Worm (Caenorhabditis elegans) whole organism, L4 larva: ENCODE results near the gene T09A5.5.

Experiments used
- F10B5.3 ChIP-seq: sonication (generic microtip); optimal IDR thresholded peaks from 2 replicates; lab custom pipeline; 2016; ENCODE audit warnings: mild to moderate bottlenecking, missing genetic modification characterization, missing compliant biosample characterization
- F26F4.8 ChIP-seq: fragments of 200-800 bp; sonication (Bioruptor generic); conservative IDR thresholded peaks from 2 replicates; pipeline ENCODE4 v1.3.6; 2022; ENCODE audit warnings: missing genetic modification characterization, missing compliant biosample characterization
- F37D6.2 ChIP-seq: sonication (generic microtip); optimal IDR thresholded peaks from 2 replicates; lab custom pipeline; 2016; ENCODE audit warnings: mild to moderate bottlenecking, missing genetic modification characterization, missing compliant biosample characterization
- F44E2.7 ChIP-seq: fragments of 200-800 bp; sonication (Bioruptor generic); IDR thresholded peaks from 2 replicates; pipeline ENCODE4 v2.1.2; 2022; ENCODE audit warnings: missing genetic modification characterization, missing compliant biosample characterization
- F49E8.2 ChIP-seq: sonication (generic microtip); optimal IDR thresholded peaks from 2 replicates; lab custom pipeline; 2016; ENCODE audit warnings: missing compliant biosample characterization, mild to moderate bottlenecking, missing genetic modification characterization, borderline replicate concordance
- T20F7.1 ChIP-seq: fragments of 200-800 bp; sonication (Bioruptor generic); optimal IDR thresholded peaks from 2 replicates; lab custom pipeline; 2018; ENCODE audit warnings: mild to moderate bottlenecking, missing genetic modification characterization, missing compliant biosample characterization
- Y48G9A.11 ChIP-seq: fragments of 200-800 bp; sonication (Bioruptor generic); IDR thresholded peaks from 2 replicates; pipeline ENCODE4 v1.3.6; 2022; ENCODE audit warnings: missing genetic modification reagents, missing genetic modification characterization, missing compliant biosample characterization
- Y75B8A.6 ChIP-seq: fragments of 200-800 bp; sonication (Bioruptor generic); IDR thresholded peaks from 2 replicates; pipeline ENCODE4 v1.3.6; 2022; ENCODE audit warnings: missing genetic modification reagents, missing genetic modification characterization, missing compliant biosample characterization
- ZK546.5 ChIP-seq, 2 experiments: sonication (generic microtip); optimal IDR thresholded peaks; 2 replicates each; lab custom pipeline; 2017; ENCODE audit warnings: missing biosample characterization in 2 of 2, missing genetic modification characterization in 2 of 2
- ama-1 ChIP-seq: fragments of 150-350 bp; optimal IDR thresholded peaks from 2 replicates; lab custom pipeline; 2014; ENCODE audit warnings: inconsistent platforms, mixed read lengths
- arid-1 ChIP-seq: fragments of 200-800 bp; sonication (Bioruptor generic); conservative IDR thresholded peaks from 2 replicates; pipeline ENCODE4 v1.3.6; 2022; ENCODE audit warnings: missing genetic modification reagents, missing genetic modification characterization, missing compliant biosample characterization
- ceh-28 ChIP-seq: fragments of 150-350 bp; optimal IDR thresholded peaks from 2 replicates; lab custom pipeline; 2014; ENCODE audit warnings: missing biosample characterization, missing genetic modification reagents, missing genetic modification characterization
- ceh-32 ChIP-seq: sonication (generic microtip); optimal IDR thresholded peaks from 2 replicates; lab custom pipeline; 2016; ENCODE audit warnings: mild to moderate bottlenecking, missing genetic modification characterization, missing compliant biosample characterization; ENCODE audit not compliant: poor library complexity
- ceh-44 ChIP-seq: fragments of 200-800 bp; sonication (Bioruptor generic); IDR thresholded peaks from 2 replicates; pipeline ENCODE4 v1.3.6; 2022; ENCODE audit warnings: missing genetic modification reagents, missing genetic modification characterization, missing compliant biosample characterization
- ces-1 ChIP-seq: fragments of 150-350 bp; sonication (generic microtip); optimal IDR thresholded peaks from 4 replicates; lab custom pipeline; 2014; ENCODE audit warnings: missing biosample characterization, missing genetic modification reagents, missing genetic modification characterization
- dmd-6 ChIP-seq: fragments of 200-800 bp; sonication (Bioruptor generic); IDR thresholded peaks from 2 replicates; pipeline ENCODE4 v1.3.6; 2022; ENCODE audit warnings: missing genetic modification reagents, missing genetic modification characterization, missing compliant biosample characterization
- dve-1 ChIP-seq: sonication (generic microtip); optimal IDR thresholded peaks from 2 replicates; lab custom pipeline; 2017; ENCODE audit warnings: antibody characterized with exemption, mild to moderate bottlenecking, missing genetic modification characterization, missing compliant biosample characterization; ENCODE audit not compliant: insufficient read depth
- egl-27 ChIP-seq: sonication (generic microtip); optimal IDR thresholded peaks from 3 replicates; lab custom pipeline; 2017; ENCODE audit warnings: missing biosample characterization, missing genetic modification reagents, missing genetic modification characterization
- egl-43 ChIP-seq: fragments of 200-800 bp; sonication (Bioruptor generic); IDR thresholded peaks from 2 replicates; pipeline ENCODE4 v1.3.6; 2022; ENCODE audit warnings: missing genetic modification reagents, missing genetic modification characterization, missing compliant biosample characterization
- gei-8 ChIP-seq: fragments of 200-800 bp; sonication (Bioruptor generic); optimal IDR thresholded peaks from 2 replicates; lab custom pipeline; 2018; ENCODE audit warnings: mild to moderate bottlenecking, missing genetic modification characterization, missing compliant biosample characterization
- lim-7 ChIP-seq: fragments of 200-800 bp; sonication (Bioruptor generic); IDR thresholded peaks from 2 replicates; pipeline ENCODE4 v1.3.6; 2022; ENCODE audit warnings: missing genetic modification characterization, missing compliant biosample characterization
- lin-1 ChIP-seq: fragments of 200-800 bp; sonication (Bioruptor generic); IDR thresholded peaks from 2 replicates; pipeline ENCODE4 v1.3.6; 2022; ENCODE audit warnings: missing genetic modification reagents, missing genetic modification characterization, missing compliant biosample characterization
- lin-38 ChIP-seq: fragments of 200-800 bp; sonication (Bioruptor generic); IDR thresholded peaks from 2 replicates; pipeline ENCODE4 v1.3.6; 2022; ENCODE audit warnings: missing genetic modification reagents, missing genetic modification characterization, missing compliant biosample characterization
- lir-3 ChIP-seq: sonication (generic microtip); optimal IDR thresholded peaks from 2 replicates; lab custom pipeline; 2016; ENCODE audit warnings: mild to moderate bottlenecking, missing genetic modification characterization, missing compliant biosample characterization
- lsy-2 ChIP-seq, 2 experiments: fragments of 150-350 bp in 1 of 2; sonication (generic microtip) in 1 of 2; optimal IDR thresholded peaks; 2 replicates each; lab custom pipeline; 2014 to 2017; ENCODE audit warnings: missing biosample characterization in 2 of 2, missing genetic modification characterization in 2 of 2
- madf-5 ChIP-seq, 2 experiments: fragments of 200-800 bp; sonication (Bioruptor generic); IDR thresholded peaks; 2 replicates each; pipeline ENCODE4 v1.3.6; 2022; ENCODE audit warnings: missing compliant biosample characterization in 2 of 2, missing genetic modification characterization in 2 of 2
- madf-9 ChIP-seq: fragments of 200-800 bp; sonication (Bioruptor generic); conservative IDR thresholded peaks from 2 replicates; pipeline ENCODE4 v1.3.6; 2022; ENCODE audit warnings: missing genetic modification reagents, missing genetic modification characterization, missing compliant biosample characterization
- mdt-29 ChIP-seq: fragments of 200-800 bp; sonication (Bioruptor generic); IDR thresholded peaks from 2 replicates; pipeline ENCODE4 v1.3.6; 2022; ENCODE audit warnings: missing genetic modification reagents, missing genetic modification characterization, missing compliant biosample characterization
- mep-1 ChIP-seq: fragments of 150-350 bp; sonication (generic microtip); optimal IDR thresholded peaks from 3 replicates; lab custom pipeline; 2014; ENCODE audit warnings: missing biosample characterization, missing genetic modification characterization
- mxl-3 ChIP-seq: fragments of 200-800 bp; sonication (Bioruptor generic); optimal IDR thresholded peaks from 2 replicates; lab custom pipeline; 2018; ENCODE audit warnings: mild to moderate bottlenecking, missing genetic modification characterization, missing compliant biosample characterization
- nhr-10 ChIP-seq: fragments of 150-350 bp; optimal IDR thresholded peaks from 2 replicates; lab custom pipeline; 2014; ENCODE audit warnings: missing biosample characterization, missing genetic modification characterization
- nhr-102 ChIP-seq: sonication (generic microtip); optimal IDR thresholded peaks from 2 replicates; lab custom pipeline; 2016; ENCODE audit warnings: mild to moderate bottlenecking, missing genetic modification characterization, moderate library complexity, missing compliant biosample characterization
- nhr-237 ChIP-seq: sonication (generic microtip); optimal IDR thresholded peaks from 2 replicates; lab custom pipeline; 2017; ENCODE audit warnings: missing biosample characterization, missing genetic modification characterization
- nhr-41 ChIP-seq: fragments of 200-800 bp; sonication (Bioruptor generic); IDR thresholded peaks from 2 replicates; pipeline ENCODE4 v1.3.6; 2022; ENCODE audit warnings: missing genetic modification reagents, missing genetic modification characterization, missing compliant biosample characterization
- nhr-42 ChIP-seq: fragments of 200-800 bp; sonication (Bioruptor generic); IDR thresholded peaks from 2 replicates; pipeline ENCODE4 v1.3.6; 2022; ENCODE audit warnings: missing genetic modification characterization, missing compliant biosample characterization
- nhr-6 ChIP-seq: fragments of 150-350 bp; optimal IDR thresholded peaks from 2 replicates; lab custom pipeline; 2014; ENCODE audit warnings: missing biosample characterization, missing genetic modification characterization
- rbr-2 ChIP-seq: sonication (generic microtip); optimal IDR thresholded peaks from 2 replicates; lab custom pipeline; 2016; ENCODE audit warnings: missing genotype, missing genetic modification characterization, missing compliant biosample characterization
- skn-1 ChIP-seq: fragments of 150-350 bp; optimal IDR thresholded peaks from 2 replicates; lab custom pipeline; 2014; ENCODE audit warnings: missing biosample characterization, missing genetic modification characterization
- snpc-4 ChIP-seq: fragments of 150-350 bp; optimal IDR thresholded peaks from 2 replicates; lab custom pipeline; 2014; ENCODE audit warnings: missing biosample characterization, missing genetic modification characterization
- spr-1 ChIP-seq: sonication (generic microtip); optimal IDR thresholded peaks from 2 replicates; lab custom pipeline; 2016; ENCODE audit warnings: mild to moderate bottlenecking, missing genetic modification characterization, missing compliant biosample characterization
- tag-97 ChIP-seq: fragments of 200-800 bp; sonication (Bioruptor generic); IDR thresholded peaks from 2 replicates; pipeline ENCODE4 v1.3.6; 2022; ENCODE audit warnings: missing genetic modification characterization, missing compliant biosample characterization
- tra-1 ChIP-seq: fragments of 200-800 bp; sonication (Bioruptor generic); IDR thresholded peaks from 2 replicates; pipeline ENCODE4 v1.3.6; 2022; ENCODE audit warnings: missing genetic modification reagents, missing genetic modification characterization, missing compliant biosample characterization
- unc-130 ChIP-seq: sonication (generic microtip); optimal IDR thresholded peaks from 2 replicates; lab custom pipeline; 2016; ENCODE audit warnings: missing genetic modification reagents, missing genetic modification characterization, missing compliant biosample characterization
- unc-62 ChIP-seq, 3 experiments: fragments of 150-350 bp in 1 of 3; sonication (generic microtip); optimal IDR thresholded peaks in 2 of 3; peaks in 1 of 3; 1 replicate in 1 of 3; 2 replicates in 2 of 3; lab custom pipeline; 2014 to 2017; ENCODE audit warnings: missing biosample characterization in 3 of 3, missing genetic modification characterization in 3 of 3, missing genetic modification reagents in 3 of 3, missing genotype in 1 of 3
- vab-7 ChIP-seq: fragments of 200-800 bp; sonication (Bioruptor generic); IDR thresholded peaks from 2 replicates; pipeline ENCODE4 v1.3.6; 2022; ENCODE audit warnings: missing genetic modification reagents, missing genetic modification characterization, missing compliant biosample characterization
- zip-2 ChIP-seq: fragments of 150-350 bp; optimal IDR thresholded peaks from 2 replicates; lab custom pipeline; 2014; ENCODE audit warnings: missing biosample characterization, missing genetic modification characterization
- ztf-11 ChIP-seq: fragments of 150-350 bp; optimal IDR thresholded peaks from 2 replicates; lab custom pipeline; 2014; ENCODE audit warnings: missing biosample characterization, missing genetic modification characterization
- ztf-7 ChIP-seq: fragments of 150-350 bp; optimal IDR thresholded peaks from 2 replicates; lab custom pipeline; 2014; ENCODE audit warnings: missing biosample characterization, missing genetic modification characterization

The T09A5.5 gene

DNA sequence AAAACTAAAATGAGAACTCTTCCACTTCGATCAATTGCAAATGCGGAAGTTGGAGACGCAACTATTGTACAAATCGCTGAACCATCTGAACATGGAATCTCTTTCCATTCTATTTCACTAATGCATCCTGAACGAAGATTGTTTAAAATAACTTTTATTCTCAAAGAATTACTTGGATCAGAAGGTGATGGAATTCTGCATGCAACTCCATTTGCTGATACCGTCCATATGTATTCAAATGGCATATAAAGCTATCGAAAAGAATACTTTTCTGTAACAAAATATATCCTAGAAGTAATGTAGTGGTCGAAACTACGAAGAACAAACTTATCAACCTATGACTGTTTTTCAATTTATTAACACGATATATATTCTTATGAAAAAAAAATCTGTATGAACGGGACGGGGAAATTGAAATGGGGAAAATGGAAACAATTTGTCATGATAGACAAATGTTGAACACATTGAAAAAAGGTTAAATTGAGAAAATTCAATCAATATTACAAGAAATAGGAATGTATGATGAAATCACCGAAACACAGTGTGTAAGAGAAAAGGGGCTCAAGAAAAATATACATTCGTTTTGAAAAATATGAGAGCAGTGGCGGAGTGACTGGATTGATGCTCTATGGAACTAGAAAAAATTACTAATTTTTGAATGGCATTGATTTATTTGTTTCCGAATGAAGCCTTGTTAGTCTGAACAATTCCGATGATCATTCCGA is 24.3 kb upstream of the T09A5.5 start, which contains the start of gene T01H3.2:
TSS of gene T01H3.2 (minus strand) at position 251 of the 725 bp plus-strand sequence.
- TF ChIP-seq tra-1: no peak
- TF ChIP-seq F44E2.7: no peak
- TF ChIP-seq F49E8.2 (tag; lab: Kevin White, UChicago): no peak
- peak; percentile 53 for TF ChIP-seq nhr-102 (tag; lab: Kevin White, UChicago)
- TF ChIP-seq Y48G9A.11 (GFP tag; lab: Robert Waterston, UW): 0 out of 2 replicates have a peak, but pooled peaks have one; percentile 38
- TF ChIP-seq lsy-2 (tag; optimal IDR thresholded peaks at IDR 0.05; lab: Kevin White, UChicago): peak in 1 of 2 experiments; percentile 39
- TF ChIP-seq lin-38 (GFP tag; lab: Robert Waterston, UW): peak; percentile 52
- TF ChIP-seq rbr-2: no peak
- TF ChIP-seq ceh-32 (tag; lab: Kevin White, UChicago): no peak
- peak; percentile 37 for TF ChIP-seq dve-1 (tag; lab: Kevin White, UChicago)
- peak in 1 of 2 experiments; percentile 96 for TF ChIP-seq unc-62 (GFP tag; optimal IDR thresholded peaks at IDR 0.05 in 1 of 2; lab: Kevin White, UChicago)
- TF ChIP-seq unc-62 (tag; optimal IDR thresholded peaks at IDR 0.05; lab: Kevin White, UChicago): no peak
- peak; percentile 26 for TF ChIP-seq mep-1 (tag; lab: Kevin White, UChicago)
- TF ChIP-seq mdt-29 (GFP tag; lab: Robert Waterston, UW): 0 out of 2 replicates have a peak, but pooled peaks have one; percentile 20
- peak; percentile 27 for TF ChIP-seq spr-1
- TF ChIP-seq T20F7.1: peak; percentile 71
- no peak for TF ChIP-seq F10B5.3 (tag; lab: Kevin White, UChicago)
- TF ChIP-seq ces-1: no peak
- peak; percentile 27 for TF ChIP-seq ama-1 (lab: Kevin White, UChicago)
- TF ChIP-seq F37D6.2: no peak

DNA sequence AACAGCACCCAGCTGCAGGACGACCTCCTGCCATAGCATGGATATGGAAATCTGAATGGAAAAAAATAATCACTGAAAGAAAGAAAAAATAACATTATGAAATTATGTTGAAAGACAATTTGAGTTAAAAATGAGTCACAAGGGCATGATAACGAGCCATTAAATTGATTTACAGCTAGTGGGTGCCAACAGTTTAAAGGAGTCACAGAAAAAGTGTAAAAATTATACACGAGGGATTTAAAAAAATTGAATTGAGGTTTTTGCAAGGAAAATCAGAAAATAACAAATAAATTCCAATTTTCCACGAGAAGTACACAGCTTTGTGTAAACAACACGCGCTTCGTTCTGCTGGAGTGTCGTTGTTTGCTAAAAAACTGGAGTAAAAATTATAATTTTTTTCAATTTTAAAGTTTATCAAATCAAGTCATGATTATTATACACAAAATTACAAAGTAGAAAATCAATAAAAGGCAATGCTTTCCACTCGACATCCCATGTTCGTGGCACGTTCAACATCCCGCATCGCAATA is 20.3 kb upstream of the T09A5.5 start, which contains the start of gene T01H3.3:
TSS of gene T01H3.3 (minus strand) at position 51 of the 530 bp plus-strand sequence.
- no peak for TF ChIP-seq egl-43 (GFP tag; lab: Robert Waterston, UW)
- no peak for TF ChIP-seq nhr-237 (tag; lab: Kevin White, UChicago)
- peak; percentile 59 for TF ChIP-seq Y48G9A.11 (GFP tag; lab: Robert Waterston, UW)
- no peak for TF ChIP-seq ama-1 (lab: Kevin White, UChicago)
- no peak for TF ChIP-seq tag-97 (GFP tag; lab: Robert Waterston, UW)
- TF ChIP-seq nhr-6 (tag; lab: Kevin White, UChicago): peak; percentile 21
- no peak for TF ChIP-seq tra-1
- no peak for TF ChIP-seq nhr-42 (GFP tag; lab: Robert Waterston, UW)
- TF ChIP-seq madf-9 (GFP tag; lab: Robert Waterston, UW): no peak
- no peak for TF ChIP-seq mxl-3 (GFP tag; lab: Kevin White, UChicago)
- no peak for TF ChIP-seq F10B5.3 (tag; lab: Kevin White, UChicago)
- TF ChIP-seq gei-8 (GFP tag; lab: Kevin White, UChicago): no peak
- no peak for TF ChIP-seq dmd-6 (GFP tag; lab: Robert Waterston, UW)
- TF ChIP-seq arid-1: no peak
- TF ChIP-seq T20F7.1: peak; percentile 96
- no peak for TF ChIP-seq Y75B8A.6 (GFP tag; lab: Robert Waterston, UW)
- no peak for TF ChIP-seq lir-3 (tag; lab: Kevin White, UChicago)
- no peak for TF ChIP-seq skn-1 (tag; lab: Kevin White, UChicago)
- no peak for TF ChIP-seq snpc-4 (tag; lab: Kevin White, UChicago)
- no peak for TF ChIP-seq lin-1 (GFP tag; lab: Robert Waterston, UW)
- no peak for TF ChIP-seq F26F4.8
- no peak for TF ChIP-seq nhr-41 (GFP tag; lab: Robert Waterston, UW)
- no peak for TF ChIP-seq egl-27 (tag; lab: Kevin White, UChicago)
- TF ChIP-seq unc-130: no peak
- no peak for TF ChIP-seq ceh-32 (tag; lab: Kevin White, UChicago)
- no peak for TF ChIP-seq nhr-10 (tag; lab: Kevin White, UChicago)
- TF ChIP-seq vab-7 (GFP tag; lab: Robert Waterston, UW): no peak
- no peak for TF ChIP-seq ceh-28 (tag; lab: Kevin White, UChicago)
- no peak for TF ChIP-seq ZK546.5 (tag; optimal IDR thresholded peaks at IDR 0.05; lab: Kevin White, UChicago)
- TF ChIP-seq zip-2: no peak
- no peak for TF ChIP-seq madf-5 (GFP tag; IDR thresholded peaks at IDR 0.05; lab: Robert Waterston, UW)
- no peak for TF ChIP-seq ztf-7 (tag; lab: Kevin White, UChicago)
- TF ChIP-seq lim-7 (GFP tag; lab: Robert Waterston, UW): no peak
- no peak for TF ChIP-seq ceh-44 (GFP tag; lab: Robert Waterston, UW)
- TF ChIP-seq mep-1 (tag; lab: Kevin White, UChicago): no peak
- TF ChIP-seq ztf-11 (tag; lab: Kevin White, UChicago): no peak
